Worm (Caenorhabditis elegans): ENCODE data around the gene arg-1.

- TF ChIP-seq tbx-2 (tag; optimal IDR thresholded peaks at IDR 0.05), result no peak
- no peak for TF ChIP-seq elt-2 (tag; optimal IDR thresholded peaks at IDR 0.05)
- no peak for TF ChIP-seq sox-4 (tag; optimal IDR thresholded peaks at IDR 0.05)
- no peak for TF ChIP-seq fkh-10 (GFP tag; optimal IDR thresholded peaks at IDR 0.05)
- no peak for TF ChIP-seq tbx-7 (tag; optimal IDR thresholded peaks at IDR 0.05)
- TF ChIP-seq nfya-1 (tag; optimal IDR thresholded peaks at IDR 0.05), result no peak
- TF ChIP-seq sdc-2 (tag; optimal IDR thresholded peaks at IDR 0.05), result no peak
- no peak for TF ChIP-seq ceh-24 (tag; optimal IDR thresholded peaks at IDR 0.05)
- TF ChIP-seq C38D4.7 (GFP tag; optimal IDR thresholded peaks at IDR 0.05), result no peak
These were observed 43.8 kb downstream of the arg-1 start for ce11 chrX:1830475-1830874.

Measured in whole organism, late embryonic.